Worm (Caenorhabditis elegans): ENCODE data around the gene C16C8.4.

The C16C8.4 gene

DNA sequence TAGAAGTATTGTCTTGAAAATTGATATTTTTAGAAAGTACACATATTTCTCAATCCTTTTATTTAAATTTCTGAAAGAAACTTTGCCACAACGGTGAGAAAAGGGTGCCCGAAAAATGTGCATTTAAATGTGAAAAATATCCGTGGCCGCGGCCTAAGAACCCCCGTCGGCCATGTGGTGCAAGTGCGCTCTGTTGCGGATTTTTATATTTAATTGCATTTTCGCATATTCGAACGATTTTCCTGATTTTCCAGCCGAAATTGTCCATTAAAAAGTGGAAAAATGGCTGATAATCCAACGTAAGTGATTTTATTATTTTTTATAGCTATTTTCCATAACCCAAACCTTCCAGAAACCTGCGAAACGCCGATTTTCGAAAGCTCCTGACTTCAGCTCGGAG lies 38.1 kb upstream of the C16C8.4 start, which contains the start of gene smu-2 (continued):
- no peak for TF ChIP-seq ceh-6 (GFP tag; optimal IDR thresholded peaks at IDR 0.05)
- peak; percentile 82 for TF ChIP-seq ceh-14 (tag; optimal IDR thresholded peaks at IDR 0.05)
- TF ChIP-seq ceh-18 (tag; optimal IDR thresholded peaks at IDR 0.05), result peak; percentile 48
- TF ChIP-seq eyg-1 (tag; optimal IDR thresholded peaks at IDR 0.05), result no peak
- TF ChIP-seq gmeb-2 (tag; optimal IDR thresholded peaks at IDR 0.05), result no peak
- no peak for TF ChIP-seq unc-55 (GFP tag; optimal IDR thresholded peaks at IDR 0.05)
- no peak for TF ChIP-seq ceh-9 (tag; optimal IDR thresholded peaks at IDR 0.05)
- TF ChIP-seq zip-5 (tag; optimal IDR thresholded peaks at IDR 0.05), result peak; percentile 76
- peak; percentile 34 for TF ChIP-seq hlh-15 (tag; optimal IDR thresholded peaks at IDR 0.05)
- peak; percentile 92 for TF ChIP-seq lim-6 (tag; optimal IDR thresholded peaks at IDR 0.05)
- TF ChIP-seq hlh-8 (tag; optimal IDR thresholded peaks at IDR 0.05), result peak; percentile 42
- peak; percentile 12 for TF ChIP-seq fkh-6 (tag; optimal IDR thresholded peaks at IDR 0.05)
- TF ChIP-seq pax-1 (tag; optimal IDR thresholded peaks at IDR 0.05), result no peak
- TF ChIP-seq madf-2 (tag; optimal IDR thresholded peaks at IDR 0.05), result no peak
- no peak for TF ChIP-seq che-1 (tag; optimal IDR thresholded peaks at IDR 0.05)
- TF ChIP-seq tbx-2 (tag; optimal IDR thresholded peaks at IDR 0.05), result peak; percentile 81
- peak; percentile 96 for TF ChIP-seq ceh-31 (tag; optimal IDR thresholded peaks at IDR 0.05)
- peak; percentile 47 for TF ChIP-seq unc-86 (tag; optimal IDR thresholded peaks at IDR 0.05)
- TF ChIP-seq ahr-1 (tag; optimal IDR thresholded peaks at IDR 0.05), result peak; percentile 40
- TF ChIP-seq C38D4.7 (GFP tag; optimal IDR thresholded peaks at IDR 0.05), result no peak
- TF ChIP-seq fkh-10 (GFP tag; optimal IDR thresholded peaks at IDR 0.05), result no peak
- no peak for TF ChIP-seq T23F11.4 (GFP tag; optimal IDR thresholded peaks at IDR 0.05)
- no peak for TF ChIP-seq odd-2 (tag; optimal IDR thresholded peaks at IDR 0.05)
- TF ChIP-seq syd-9 (tag; optimal IDR thresholded peaks at IDR 0.05), result no peak
- no peak for TF ChIP-seq lin-11 (tag; optimal IDR thresholded peaks at IDR 0.05)
- no peak for TF ChIP-seq dmd-4 (tag; optimal IDR thresholded peaks at IDR 0.05; ENCODE audit: borderline replicate concordance)
- peak; percentile 59 for TF ChIP-seq ref-2 (tag; optimal IDR thresholded peaks at IDR 0.05)
- TF ChIP-seq K02D7.2 (tag; optimal IDR thresholded peaks at IDR 0.05), result no peak
- no peak for TF ChIP-seq pros-1 (tag; optimal IDR thresholded peaks at IDR 0.05)
- TF ChIP-seq pha-4 (tag; optimal IDR thresholded peaks at IDR 0.05), result no peak
- peak; percentile 84 for TF ChIP-seq tbx-7 (tag; optimal IDR thresholded peaks at IDR 0.05)

ce11 chrII:3481584-3481983 lies 37.4 kb upstream of the C16C8.4 start, which contains the start of gene Y49F6B.8:
Gene Y49F6B.8 (minus strand): TSS chrII:3481684.
- TF ChIP-seq nhr-11 (tag; optimal IDR thresholded peaks at IDR 0.05), result no peak

DNA sequence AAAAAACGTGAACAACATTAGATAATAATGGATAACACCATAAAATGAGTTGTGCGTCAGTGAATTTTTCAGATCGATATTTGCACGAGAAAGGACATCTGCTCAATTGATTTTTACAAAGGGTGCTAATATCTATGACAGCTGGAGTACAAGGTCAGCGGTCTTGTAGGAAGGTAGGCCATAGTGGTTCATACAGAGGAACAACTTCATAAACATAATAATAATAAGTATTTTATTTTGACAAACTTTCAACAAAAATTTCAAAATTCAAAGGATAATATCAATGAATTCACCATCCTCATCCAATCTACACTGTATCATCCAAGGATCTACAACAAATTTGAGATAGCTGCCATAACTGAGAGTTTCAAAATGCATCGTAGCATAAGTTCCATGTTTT lies 33.0 kb upstream of the C16C8.4 start, which contains the start of gene fbxb-104:
TSS of gene fbxb-104 (minus strand) at position 101 of the 400 bp plus-strand sequence.
- TF ChIP-seq lim-6 (tag; optimal IDR thresholded peaks at IDR 0.05) (no peak), unc-55 (GFP tag; optimal IDR thresholded peaks at IDR 0.05) (no peak), elt-4 (tag; optimal IDR thresholded peaks at IDR 0.05) (no peak), fkh-10 (GFP tag; optimal IDR thresholded peaks at IDR 0.05) (no peak), pat-9 (tag; optimal IDR thresholded peaks at IDR 0.05) (no peak), tbx-2 (tag; optimal IDR thresholded peaks at IDR 0.05) (no peak), sox-2 (GFP tag; IDR thresholded peaks at IDR 0.05) (no peak), nfya-1 (tag; optimal IDR thresholded peaks at IDR 0.05) (no peak), lin-11 (tag; optimal IDR thresholded peaks at IDR 0.05) (no peak), nhr-11 (tag; optimal IDR thresholded peaks at IDR 0.05) (no peak), fax-1 (tag; optimal IDR thresholded peaks at IDR 0.05) (no peak), pha-4 (tag; optimal IDR thresholded peaks at IDR 0.05) (no peak), pha-2 (tag; optimal IDR thresholded peaks at IDR 0.05) (no peak), ceh-9 (tag; optimal IDR thresholded peaks at IDR 0.05) (no peak), ama-1 (optimal IDR thresholded peaks at IDR 0.05) (no peak), elt-2 (tag; optimal IDR thresholded peaks at IDR 0.05) (no peak), ztf-16 (tag; optimal IDR thresholded peaks at IDR 0.05) (no peak), tbx-7 (tag; optimal IDR thresholded peaks at IDR 0.05) (no peak), pqm-1 (tag; optimal IDR thresholded peaks at IDR 0.05) (no peak)

Data from whole organism, late embryonic.